Worm (Caenorhabditis elegans) whole organism, mixed stage, embryonic: ENCODE results near the gene F02D8.1.

Source experiments
- elt-1 ChIP-seq: sonication (generic microtip); optimal IDR thresholded peaks from 2 replicates; lab custom pipeline; 2017; ENCODE audit warnings: missing genetic modification characterization, mild to moderate bottlenecking, missing compliant biosample characterization, antibody characterized with exemption, moderate library complexity, borderline replicate concordance; ENCODE audit not compliant: insufficient read depth
- elt-3 ChIP-seq: fragments of 150-350 bp; optimal IDR thresholded peaks from 2 replicates; lab custom pipeline; 2014; ENCODE audit warnings: missing biosample characterization, missing genetic modification characterization
- ham-2 ChIP-seq: fragments of 200-800 bp; sonication (Bioruptor generic); optimal IDR thresholded peaks from 2 replicates; lab custom pipeline; 2018; ENCODE audit warnings: mild to moderate bottlenecking, missing genetic modification characterization, missing compliant biosample characterization
- lsy-2 ChIP-seq: fragments of 150-350 bp; optimal IDR thresholded peaks from 2 replicates; lab custom pipeline; 2014; ENCODE audit warnings: missing biosample characterization, missing genetic modification characterization
- mep-1 ChIP-seq: fragments of 150-350 bp; optimal IDR thresholded peaks from 2 replicates; lab custom pipeline; 2017; ENCODE audit warnings: missing biosample characterization, missing genetic modification reagents, missing genetic modification characterization, inconsistent platforms
- nhr-28 ChIP-seq: fragments of 150-350 bp; optimal IDR thresholded peaks from 2 replicates; lab custom pipeline; 2014; ENCODE audit warnings: missing biosample characterization, missing genetic modification characterization
- nhr-76 ChIP-seq: sonication (generic microtip); optimal IDR thresholded peaks from 2 replicates; lab custom pipeline; 2017; ENCODE audit warnings: missing biosample characterization, missing genetic modification characterization
- pha-4 ChIP-seq: fragments of 150-350 bp; optimal IDR thresholded peaks from 2 replicates; lab custom pipeline; 2018; ENCODE audit warnings: missing biosample characterization, missing genetic modification reagents, missing genetic modification characterization
- snpc-4 ChIP-seq: fragments of 150-350 bp; optimal IDR thresholded peaks from 2 replicates; lab custom pipeline; 2014; ENCODE audit warnings: missing biosample characterization, missing genetic modification characterization
- sptf-1 ChIP-seq: sonication (generic microtip); optimal IDR thresholded peaks from 2 replicates; lab custom pipeline; 2017; ENCODE audit warnings: mild to moderate bottlenecking, missing genetic modification characterization, moderate library complexity, missing compliant biosample characterization
- tbx-8 ChIP-seq: fragments of 200-800 bp; sonication (Bioruptor generic); optimal IDR thresholded peaks from 2 replicates; lab custom pipeline; 2018; ENCODE audit warnings: mild to moderate bottlenecking, missing genetic modification characterization, moderate library complexity, missing compliant biosample characterization
- unc-120 ChIP-seq: sonication (generic microtip); optimal IDR thresholded peaks from 2 replicates; lab custom pipeline; 2017; ENCODE audit warnings: missing genetic modification characterization, missing compliant biosample characterization; ENCODE audit not compliant: poor library complexity, severe bottlenecking
- unc-39 ChIP-seq: fragments of 150-350 bp; optimal IDR thresholded peaks from 2 replicates; lab custom pipeline; 2014; ENCODE audit warnings: missing biosample characterization, missing genetic modification characterization
- zip-8 ChIP-seq: fragments of 150-350 bp; optimal IDR thresholded peaks from 2 replicates; lab custom pipeline; 2014; ENCODE audit warnings: missing biosample characterization, missing genetic modification characterization

ce11 chrV:14984593-14984992 lies 6.1 kb upstream of the F02D8.1 start, which contains the start of gene F02D8.4:
- TF ChIP-seq unc-39 (tag; lab: Kevin White, UChicago): no peak
- no peak for TF ChIP-seq nhr-76 (tag; lab: Kevin White, UChicago)
- no peak for TF ChIP-seq mep-1
- TF ChIP-seq elt-3 (tag; lab: Kevin White, UChicago): no peak
- TF ChIP-seq pha-4 (tag; lab: Kevin White, UChicago): no peak
- no peak for TF ChIP-seq zip-8
- TF ChIP-seq ham-2: no peak
- no peak for TF ChIP-seq elt-1 (tag; lab: Kevin White, UChicago)
- TF ChIP-seq nhr-28 (tag; lab: Kevin White, UChicago): no peak
- no peak for TF ChIP-seq sptf-1 (tag; lab: Kevin White, UChicago)
- no peak for TF ChIP-seq snpc-4 (tag; lab: Kevin White, UChicago)
- no peak for TF ChIP-seq lsy-2 (tag; lab: Kevin White, UChicago)
- TF ChIP-seq tbx-8 (GFP tag; lab: Kevin White, UChicago): no peak
- TF ChIP-seq unc-120 (tag; lab: Kevin White, UChicago): no peak
